Fruit fly (Drosophila melanogaster): ENCODE measurements around the gene Gr68a.

Gr68a gene

DNA sequence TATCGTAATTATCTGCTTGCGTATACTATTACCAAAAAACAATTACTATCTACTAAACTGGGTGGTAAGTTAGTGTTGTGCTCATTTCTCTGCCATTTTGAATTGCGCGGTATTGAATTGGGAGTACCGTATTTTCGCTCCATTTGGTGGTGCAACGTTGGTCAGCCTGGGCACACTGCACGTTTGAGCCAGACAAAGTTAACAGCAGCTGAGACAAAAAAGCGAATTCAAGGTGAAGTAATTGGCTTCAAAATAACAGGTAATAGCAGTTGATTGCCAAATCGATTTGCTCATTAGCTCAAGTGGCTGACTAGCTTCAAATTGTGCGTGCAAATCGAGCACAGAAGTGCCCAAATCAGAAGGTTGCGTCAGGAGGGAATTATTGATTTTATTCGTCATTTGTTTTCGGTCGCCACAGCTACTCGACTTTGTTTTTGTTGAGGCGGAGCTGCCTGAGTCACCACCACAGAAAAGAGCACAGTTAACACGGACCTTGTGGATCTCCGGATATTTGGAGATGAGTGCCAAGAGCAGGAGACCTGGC lies 44.4 kb downstream of the Gr68a start, which contains the start of gene Klp68D (continued):
- TF ChIP-seq stwl (tag; optimal IDR thresholded peaks at IDR 0.05) (peak; percentile 78), onecut (GFP tag; IDR thresholded peaks at IDR 0.05) (peak; percentile 92), Dp (GFP tag; optimal IDR thresholded peaks at IDR 0.05) (peak; percentile 89)

DNA sequence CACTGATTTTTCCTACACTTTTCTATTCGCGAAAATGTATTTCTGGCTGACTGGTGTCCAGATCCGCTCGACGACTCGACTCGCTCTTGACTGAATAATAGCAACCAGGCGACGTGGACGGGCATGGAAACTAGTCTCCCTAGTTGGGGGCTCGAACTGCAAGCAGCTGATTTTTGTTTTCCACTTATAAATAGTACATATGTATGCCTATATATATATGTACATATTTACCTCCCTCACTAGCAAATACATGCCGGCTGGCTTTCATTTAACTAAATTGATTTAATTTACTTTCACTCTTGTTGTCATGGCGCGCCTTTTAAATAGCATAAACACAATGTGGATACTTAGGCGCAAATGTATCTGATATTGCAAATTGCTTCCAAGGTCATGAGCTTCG lies 49.7 kb downstream of the Gr68a start, which contains the start of gene Gcat:
Gene Gcat (minus strand): TSS at position 101 of the 400 bp plus-strand sequence.
- TF ChIP-seq CG18764 (GFP tag; optimal IDR thresholded peaks at IDR 0.05), result no peak
- no peak for TF ChIP-seq CG8281 (tag; optimal IDR thresholded peaks at IDR 0.05)
- no peak for TF ChIP-seq CG6791 (GFP tag; IDR thresholded peaks at IDR 0.05; ENCODE audit: partially characterized antibody)
- no peak for TF ChIP-seq CG12219 (GFP tag; optimal IDR thresholded peaks at IDR 0.05)
- no peak for TF ChIP-seq Max (GFP tag; optimal IDR thresholded peaks at IDR 0.05)
- TF ChIP-seq Sry-δ (GFP tag; optimal IDR thresholded peaks at IDR 0.05), result no peak
- peak in 1 of 2 experiments; percentile 14 for TF ChIP-seq crp (GFP tag; optimal IDR thresholded peaks at IDR 0.05)
- no peak for TF ChIP-seq slbo (GFP tag; IDR thresholded peaks at IDR 0.05)
- TF ChIP-seq E2f2 (GFP tag; IDR thresholded peaks at IDR 0.05), result peak; percentile 26; the same call in 1 of the 2 replicates
- no peak for TF ChIP-seq sd (tag; optimal IDR thresholded peaks at IDR 0.05)

DNA sequence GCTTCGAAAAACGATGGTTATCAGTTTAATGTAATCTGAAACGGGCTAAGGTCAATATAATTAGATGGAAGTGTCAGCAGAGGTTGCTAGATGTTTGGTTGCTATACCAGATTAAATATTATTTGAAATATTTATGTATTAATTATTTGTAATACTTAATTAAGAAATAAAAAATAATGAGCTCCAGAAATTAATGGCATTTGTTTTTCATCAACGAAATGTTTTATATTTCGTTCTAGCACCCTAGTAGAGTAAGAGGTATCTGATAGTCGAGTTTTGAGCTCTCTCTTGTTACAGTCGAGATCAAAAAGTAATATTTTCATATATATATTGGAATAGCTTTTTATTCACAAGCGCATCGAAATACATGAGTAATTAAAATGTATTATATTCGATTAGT lies 50.5 kb downstream of the Gr68a start:
- TF ChIP-seq Gug (GFP tag; IDR thresholded peaks at IDR 0.05) (no peak), pzg (GFP tag; optimal IDR thresholded peaks at IDR 0.05) (no peak), chn (GFP tag; optimal IDR thresholded peaks at IDR 0.05) (no peak), Hmx (GFP tag; optimal IDR thresholded peaks at IDR 0.05) (no peak), shn (GFP tag; optimal IDR thresholded peaks at IDR 0.05) (no peak), CG10565 (GFP tag; optimal IDR thresholded peaks at IDR 0.05) (no peak), mld (GFP tag; IDR thresholded peaks at IDR 0.05; ENCODE audit: partially characterized antibody) (no peak), Hey (tag; optimal IDR thresholded peaks at IDR 0.05) (no peak), Rfx (GFP tag; IDR thresholded peaks at IDR 0.05) (no peak), CG7987 (GFP tag; optimal IDR thresholded peaks at IDR 0.05) (no peak), dmrt99B (tag; optimal IDR thresholded peaks at IDR 0.05) (no peak), CG8924 (tag; optimal IDR thresholded peaks at IDR 0.05) (no peak), gce (GFP tag; IDR thresholded peaks at IDR 0.05) (no peak), CG1603 (tag; optimal IDR thresholded peaks at IDR 0.05) (no peak), fd96Cb (tag; optimal IDR thresholded peaks at IDR 0.05) (no peak), CG8944 (GFP tag; optimal IDR thresholded peaks at IDR 0.05) (no peak), CG7786 (GFP tag; optimal IDR thresholded peaks at IDR 0.05) (no peak), CG14014 (GFP tag; IDR thresholded peaks at IDR 0.05) (no peak), CG6791 (GFP tag; IDR thresholded peaks at IDR 0.05; ENCODE audit: partially characterized antibody) (peak; percentile 33; the same call in 1 of the 3 replicates), CG13287 (GFP tag; IDR thresholded peaks at IDR 0.05; ENCODE audit: partially characterized antibody) (peak; percentile 25; the same call in 1 of the 2 replicates), CG11723 (GFP tag; optimal IDR thresholded peaks at IDR 0.05) (no peak), slp2 (GFP tag; optimal IDR thresholded peaks at IDR 0.05) (no peak), caup (GFP tag; optimal IDR thresholded peaks at IDR 0.05; ENCODE audit: severe bottlenecking) (no peak), CG16863 (GFP tag; optimal IDR thresholded peaks at IDR 0.05) (no peak), Dad (GFP tag; optimal IDR thresholded peaks at IDR 0.05) (no peak), D19B (GFP tag; optimal IDR thresholded peaks at IDR 0.05) (peak; percentile 56), Neu2 (GFP tag; optimal IDR thresholded peaks at IDR 0.05; ENCODE audit: borderline replicate concordance) (no peak), CG14860 (GFP tag; IDR thresholded peaks at IDR 0.05; ENCODE audit: partially characterized antibody) (peak; percentile 62; the same call in 2 of the 3 replicates), sna (GFP tag; IDR thresholded peaks at IDR 0.05; ENCODE audit: partially characterized antibody) (0 out of 2 replicates have a peak, but pooled peaks have one; percentile 40), Abd-B (GFP tag; optimal IDR thresholded peaks at IDR 0.05) (no peak), NC2β (GFP tag; optimal IDR thresholded peaks at IDR 0.05) (no peak), CG17802 (tag; optimal IDR thresholded peaks at IDR 0.05) (no peak), CG4360 (GFP tag; IDR thresholded peaks at IDR 0.05) (no peak), gem (tag; optimal IDR thresholded peaks at IDR 0.05) (no peak)

Measured in whole organism, embryonic.